Fruit fly (Drosophila melanogaster): Measurements from ENCODE around the gene Top1.

Top1 gene

DNA sequence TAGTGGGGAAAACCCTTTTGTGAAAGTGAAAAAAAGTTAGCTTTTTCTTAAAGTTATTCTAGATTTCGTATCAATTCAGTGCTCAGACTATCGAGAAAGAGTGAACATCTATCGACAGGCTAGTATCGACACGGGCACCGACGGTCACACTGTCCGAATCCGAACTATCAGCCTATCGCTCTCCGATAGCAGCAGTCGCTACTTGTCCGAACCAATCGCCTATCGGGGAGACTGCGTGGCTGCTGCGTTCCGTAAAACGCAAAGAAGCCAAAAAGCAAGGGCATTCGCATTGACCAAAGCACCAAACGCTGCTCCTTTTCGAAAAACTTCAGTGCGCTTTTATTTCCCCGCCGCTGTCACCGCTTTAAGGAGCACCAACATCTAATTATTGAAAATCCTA is at the start of gene Top1 (continued):
- TF ChIP-seq Stat92E (GFP tag; optimal IDR thresholded peaks at IDR 0.05) (peak in 1 of 3 experiments; percentile 2), nmo (GFP tag; optimal IDR thresholded peaks at IDR 0.05) (peak; percentile 43), CG4328 (GFP tag; optimal IDR thresholded peaks at IDR 0.05) (peak; percentile 17), CG13775 (GFP tag; optimal IDR thresholded peaks at IDR 0.05) (peak; percentile 16), CG9609 (GFP tag; optimal IDR thresholded peaks at IDR 0.05) (peak; percentile 5), Scr (GFP tag; IDR thresholded peaks at IDR 0.05; ENCODE audit: partially characterized antibody) (peak; percentile 92), Chrac-16 (GFP tag; optimal IDR thresholded peaks at IDR 0.05) (no peak), CG10543 (GFP tag; optimal IDR thresholded peaks at IDR 0.05) (peak; percentile 52), Nf-YA (GFP tag; IDR thresholded peaks at IDR 0.05) (no peak), ranshi (GFP tag; IDR thresholded peaks at IDR 0.05) (peak; percentile 47; the same call in 1 of the 2 replicates), CG13424 (tag; optimal IDR thresholded peaks at IDR 0.05) (no peak), Med (GFP tag) (peak; percentile 86), CG4282 (GFP tag; optimal IDR thresholded peaks at IDR 0.05) (no peak), HLH4C (GFP tag; IDR thresholded peaks at IDR 0.05; ENCODE audit: partially characterized antibody) (peak; percentile 94), Meics (GFP tag; optimal IDR thresholded peaks at IDR 0.05) (peak; percentile 18), lmd (GFP tag; IDR thresholded peaks at IDR 0.05) (peak; percentile 21; the same call in 1 of the 2 replicates), Bteb2 (GFP tag; optimal IDR thresholded peaks at IDR 0.05) (no peak), Dbx (GFP tag; IDR thresholded peaks at IDR 0.05) (peak; percentile 68; the same call in 2 of the 3 replicates), CG2712 (tag; optimal IDR thresholded peaks at IDR 0.05) (peak; percentile 37), MBD-R2 (GFP tag; IDR thresholded peaks at IDR 0.05) (peak; percentile 71), Fer1 (GFP tag; optimal IDR thresholded peaks at IDR 0.05) (peak; percentile 18), Drgx (GFP tag; IDR thresholded peaks at IDR 0.05) (no peak), zfh2 (GFP tag; optimal IDR thresholded peaks at IDR 0.05) (no peak), hbn (GFP tag; IDR thresholded peaks at IDR 0.05; ENCODE audit: partially characterized antibody) (peak; percentile 95), lab (GFP tag; optimal IDR thresholded peaks at IDR 0.05) (peak; percentile 64), pzg (GFP tag; optimal IDR thresholded peaks at IDR 0.05) (peak; percentile 92), CG11696 (GFP tag; IDR thresholded peaks at IDR 0.05) (no peak), CG10321 (GFP tag; IDR thresholded peaks at IDR 0.05) (no peak), jigr1 (GFP tag; IDR thresholded peaks at IDR 0.05) (no peak), slp2 (GFP tag; optimal IDR thresholded peaks at IDR 0.05) (peak; percentile 11), hb (GFP tag; IDR thresholded peaks at IDR 0.05; ENCODE audit: partially characterized antibody) (peak; percentile 95), CG9817 (tag; optimal IDR thresholded peaks at IDR 0.05) (no peak), inv (GFP tag; IDR thresholded peaks at IDR 0.05; ENCODE audit: partially characterized antibody) (peak; percentile 94), Hsf (GFP tag; optimal IDR thresholded peaks at IDR 0.05) (peak; percentile 19), CG7786 (GFP tag; optimal IDR thresholded peaks at IDR 0.05) (peak; percentile 6), tin (GFP tag; optimal IDR thresholded peaks at IDR 0.05) (peak; percentile 25), E2f2 (GFP tag; IDR thresholded peaks at IDR 0.05) (peak; percentile 33), chm (GFP tag; IDR thresholded peaks at IDR 0.05) (0 out of 2 replicates have a peak, but pooled peaks have one; percentile 8), CG7839 (tag; optimal IDR thresholded peaks at IDR 0.05) (peak; percentile 27), CG9876 (GFP tag; optimal IDR thresholded peaks at IDR 0.05) (peak; percentile 28), CG17568 (GFP tag; optimal IDR thresholded peaks at IDR 0.05) (no peak), ind (GFP tag; optimal IDR thresholded peaks at IDR 0.05) (peak; percentile 4), ato (GFP tag; IDR thresholded peaks at IDR 0.05; ENCODE audit: partially characterized antibody) (peak; percentile 97), CG12659 (GFP tag; optimal IDR thresholded peaks at IDR 0.05) (peak; percentile 52), CG6272 (GFP tag; IDR thresholded peaks at IDR 0.05) (peak; percentile 55), chif (GFP tag; optimal IDR thresholded peaks at IDR 0.05) (peak in 1 of 2 experiments; percentile 9), B-H2 (GFP tag; optimal IDR thresholded peaks at IDR 0.05) (peak; percentile 40), H15 (GFP tag; IDR thresholded peaks at IDR 0.05) (0 out of 3 replicates have a peak, but pooled peaks have one; percentile 16), wdn (GFP tag; IDR thresholded peaks at IDR 0.05) (no peak), crp (GFP tag; optimal IDR thresholded peaks at IDR 0.05) (peak in 1 of 2 experiments; percentile 7)
